Fruit fly (Drosophila melanogaster) S2 (cell line): ENCODE measurements around the gene TotB.

Experiments
- CG8478 ChIP-seq: fragments of >200 bp; optimal IDR thresholded peaks from 2 replicates; lab custom pipeline; 2018
- CTCF ChIP-seq, 2 experiments: fragments of >200 bp; optimal IDR thresholded peaks; 2 replicates each; lab custom pipeline; 2018

Gene TotB

dm6 chr3R:20845493-20845892 lies 28.2 kb upstream of the TotB start:
- TF ChIP-seq CG8478 (lab: Kevin White, UChicago) (no peak), CTCF (optimal IDR thresholded peaks at IDR 0.05; lab: Kevin White, UChicago) (no peak)

- no peak for TF ChIP-seq CG8478 (lab: Kevin White, UChicago)
These were observed 27.4 kb upstream of the TotB start for dm6 chr3R:20846316-20846715.

dm6 chr3R:20846768-20847167 lies 27.0 kb upstream of the TotB start, which contains the start of gene CG15696:
CG15696 (plus strand) TSS chr3R:20847068.
- no peak for TF ChIP-seq CTCF (optimal IDR thresholded peaks at IDR 0.05; lab: Kevin White, UChicago)
- TF ChIP-seq CG8478 (lab: Kevin White, UChicago), result no peak

dm6 chr3R:20850395-20851039 lies 23.2 kb upstream of the TotB start, which contains the start of gene RpS30:
RpS30 (plus strand) TSS chr3R:20850516.
- TF ChIP-seq CG8478 (lab: Kevin White, UChicago), result no peak
- TF ChIP-seq CTCF (optimal IDR thresholded peaks at IDR 0.05; lab: Kevin White, UChicago), result peak; percentile 39 to 41

- TF ChIP-seq CTCF (optimal IDR thresholded peaks at IDR 0.05; lab: Kevin White, UChicago) (no peak), CG8478 (lab: Kevin White, UChicago) (no peak)
These were observed 13.9 kb upstream of the TotB start, which contains the start of gene Ir93a for dm6 chr3R:20859845-20860244. Ir93a (minus strand) TSS chr3R:20859945.

- TF ChIP-seq CG8478 (lab: Kevin White, UChicago), result no peak
These were observed 7.5 kb upstream of the TotB start, which contains the start of gene KaiR1D for dm6 chr3R:20866204-20866603. KaiR1D (minus strand) TSS chr3R:20866231.

dm6 chr3R:20870736-20871135 lies 3.0 kb upstream of the TotB start, which contains the start of gene TotA:
TotA (plus strand) TSS chr3R:20871036.
- TF ChIP-seq CTCF (optimal IDR thresholded peaks at IDR 0.05; lab: Kevin White, UChicago) (no peak), CG8478 (lab: Kevin White, UChicago) (no peak)

- TF ChIP-seq CG8478 (lab: Kevin White, UChicago), result no peak
- no peak for TF ChIP-seq CTCF (optimal IDR thresholded peaks at IDR 0.05; lab: Kevin White, UChicago)
These were observed 1.1 kb upstream of the TotB start, which contains the start of gene TotC for dm6 chr3R:20872688-20873087. TotC (plus strand) TSS chr3R:20872988.

dm6 chr3R:20876680-20877079 lies 2.9 kb downstream of the TotB start:
- TF ChIP-seq CTCF (optimal IDR thresholded peaks at IDR 0.05; lab: Kevin White, UChicago) (no peak), CG8478 (lab: Kevin White, UChicago) (no peak)

- TF ChIP-seq CG8478 (lab: Kevin White, UChicago), result no peak
- TF ChIP-seq CTCF (optimal IDR thresholded peaks at IDR 0.05; lab: Kevin White, UChicago), result no peak
These were observed 3.7 kb downstream of the TotB start, which contains the start of gene TotZ for dm6 chr3R:20877436-20877835. TotZ (plus strand) TSS chr3R:20877736.

dm6 chr3R:20890505-20890904 lies 16.8 kb downstream of the TotB start:
- no peak for TF ChIP-seq CG8478 (lab: Kevin White, UChicago)
- no peak for TF ChIP-seq CTCF (optimal IDR thresholded peaks at IDR 0.05; lab: Kevin White, UChicago)

dm6 chr3R:20890920-20891319 lies 17.2 kb downstream of the TotB start:
- TF ChIP-seq CG8478 (lab: Kevin White, UChicago), result no peak
- TF ChIP-seq CTCF (optimal IDR thresholded peaks at IDR 0.05; lab: Kevin White, UChicago), result no peak

dm6 chr3R:20891495-20891894 lies 17.8 kb downstream of the TotB start:
- TF ChIP-seq CTCF (optimal IDR thresholded peaks at IDR 0.05; lab: Kevin White, UChicago) (no peak), CG8478 (lab: Kevin White, UChicago) (no peak)

dm6 chr3R:20897128-20897527 lies 23.4 kb downstream of the TotB start, which contains the start of gene Ktl:
Ktl (minus strand) TSS chr3R:20897320.
- TF ChIP-seq CG8478 (lab: Kevin White, UChicago), result no peak
- no peak for TF ChIP-seq CTCF (optimal IDR thresholded peaks at IDR 0.05; lab: Kevin White, UChicago)

- TF ChIP-seq CG8478 (lab: Kevin White, UChicago), result no peak
- no peak for TF ChIP-seq CTCF (optimal IDR thresholded peaks at IDR 0.05; lab: Kevin White, UChicago)
These were observed 27.9 kb downstream of the TotB start, which contains the start of gene Grik for dm6 chr3R:20901656-20902055. Grik (plus strand) TSS chr3R:20901956.

dm6 chr3R:20905418-20905817 lies 31.7 kb downstream of the TotB start, which contains the start of gene TotX:
TotX (minus strand) TSS chr3R:20905518.
- TF ChIP-seq CG8478 (lab: Kevin White, UChicago), result no peak
- TF ChIP-seq CTCF (optimal IDR thresholded peaks at IDR 0.05; lab: Kevin White, UChicago), result no peak
